Fruit fly (Drosophila melanogaster) whole organism, embryonic: ENCODE data around the gene Torsin.

ENCODE experiments used
- Adf1 ChIP-seq: fragments of 200-800 bp; sonication (Bioruptor generic); IDR thresholded peaks from 2 replicates; pipeline ENCODE4 v1.3.6; 2022; ENCODE audit warnings: missing biosample characterization, missing genetic modification characterization
- Aef1 ChIP-seq: fragments of 200-800 bp; sonication (Bioruptor generic); IDR thresholded peaks from 3 replicates; pipeline ENCODE4 v1.3.6; 2022; ENCODE audit warnings: missing biosample characterization, missing genetic modification characterization
- CG10654 ChIP-seq: fragments of 200-800 bp; sonication (Bioruptor generic); optimal IDR thresholded peaks from 2 replicates; lab custom pipeline; 2016; ENCODE audit warnings: missing biosample characterization, missing genetic modification characterization
- CG11085 ChIP-seq: fragments of 200-800 bp; sonication (Bioruptor generic); IDR thresholded peaks from 2 replicates; pipeline ENCODE4 v1.3.6; 2022; ENCODE audit warnings: missing biosample characterization, missing genetic modification characterization
- CG11723 ChIP-seq: fragments of 200-800 bp; sonication (Bioruptor generic); optimal IDR thresholded peaks from 2 replicates; lab custom pipeline; 2017; ENCODE audit warnings: missing biosample characterization, mild to moderate bottlenecking, missing genetic modification characterization
- CG12104 ChIP-seq: fragments of 200-800 bp; sonication (Bioruptor generic); optimal IDR thresholded peaks from 3 replicates; lab custom pipeline; 2016; ENCODE audit warnings: missing biosample characterization, missing genetic modification characterization
- CG12236 ChIP-seq: fragments of 200-800 bp; sonication (Bioruptor generic); optimal IDR thresholded peaks from 2 replicates; lab custom pipeline; 2016; ENCODE audit warnings: missing biosample characterization, missing genetic modification characterization
- CG1233 ChIP-seq: fragments of 200-800 bp; sonication (Bioruptor generic); optimal IDR thresholded peaks from 4 replicates; lab custom pipeline; 2018; ENCODE audit warnings: missing biosample characterization, mild to moderate bottlenecking, missing genetic modification characterization
- CG14014 ChIP-seq: fragments of 200-800 bp; sonication (Bioruptor generic); IDR thresholded peaks from 2 replicates; pipeline ENCODE4 v1.3.6; 2022; ENCODE audit warnings: missing biosample characterization, missing genetic modification characterization
- CG15011 ChIP-seq: fragments of 200-800 bp; sonication (Bioruptor generic); optimal IDR thresholded peaks from 3 replicates; lab custom pipeline; 2018; ENCODE audit warnings: missing biosample characterization, mild to moderate bottlenecking, missing genetic modification characterization
- CG15479 ChIP-seq: fragments of 200-800 bp; sonication (Bioruptor generic); optimal IDR thresholded peaks from 3 replicates; lab custom pipeline; 2019; ENCODE audit warnings: missing biosample characterization, mild to moderate bottlenecking, missing genetic modification characterization, moderate library complexity
- CG1603 ChIP-seq: fragments of 200-800 bp; sonication (Bioruptor generic); optimal IDR thresholded peaks from 2 replicates; lab custom pipeline; 2019; ENCODE audit warnings: missing biosample characterization, mild to moderate bottlenecking, missing genetic modification characterization, moderate library complexity
- CG17385 ChIP-seq: fragments of 200-800 bp; sonication (Bioruptor generic); optimal IDR thresholded peaks from 3 replicates; lab custom pipeline; 2018; ENCODE audit warnings: missing biosample characterization, mild to moderate bottlenecking, missing genetic modification characterization
- CG17568 ChIP-seq: fragments of 200-800 bp; sonication (Bioruptor generic); optimal IDR thresholded peaks from 2 replicates; lab custom pipeline; 2018; ENCODE audit warnings: missing biosample characterization, mild to moderate bottlenecking, missing genetic modification characterization, moderate library complexity
- CG32532 ChIP-seq: fragments of 200-800 bp; sonication (Bioruptor generic); IDR thresholded peaks from 2 replicates; pipeline ENCODE4 v1.3.6; 2022; ENCODE audit warnings: missing biosample characterization, missing genetic modification characterization
- CG33557 ChIP-seq: fragments of 200-800 bp; sonication (Bioruptor generic); optimal IDR thresholded peaks from 2 replicates; lab custom pipeline; 2019; ENCODE audit warnings: missing biosample characterization, mild to moderate bottlenecking, missing genetic modification characterization, moderate library complexity
- CG3838 ChIP-seq: fragments of 200-800 bp; sonication (Bioruptor generic); optimal IDR thresholded peaks from 3 replicates; lab custom pipeline; 2016; ENCODE audit warnings: missing biosample characterization, missing genetic modification characterization
- CG6175 ChIP-seq: fragments of 200-800 bp; sonication (Bioruptor generic); IDR thresholded peaks from 3 replicates; pipeline ENCODE4 v1.3.6; 2022; ENCODE audit warnings: missing biosample characterization, missing genetic modification characterization
- CG6765 ChIP-seq: fragments of 200-800 bp; sonication (Bioruptor generic); optimal IDR thresholded peaks from 3 replicates; lab custom pipeline; 2017; ENCODE audit warnings: missing biosample characterization, mild to moderate bottlenecking, missing genetic modification characterization
- CG7786 ChIP-seq: fragments of 200-800 bp; sonication (Bioruptor generic); optimal IDR thresholded peaks from 2 replicates; lab custom pipeline; 2016; ENCODE audit warnings: missing biosample characterization, missing genetic modification characterization
- CG7839 ChIP-seq: fragments of 200-800 bp; sonication (Bioruptor generic); optimal IDR thresholded peaks from 3 replicates; lab custom pipeline; 2018; ENCODE audit warnings: missing biosample characterization, mild to moderate bottlenecking, missing genetic modification characterization, moderate library complexity
- CG8359 ChIP-seq: fragments of 200-800 bp; sonication (Bioruptor generic); optimal IDR thresholded peaks from 2 replicates; lab custom pipeline; 2017; ENCODE audit warnings: missing biosample characterization, mild to moderate bottlenecking, missing genetic modification characterization, borderline replicate concordance
- Dek ChIP-seq: fragments of 200-800 bp; sonication (Bioruptor generic); optimal IDR thresholded peaks from 3 replicates; lab custom pipeline; 2019; ENCODE audit warnings: missing biosample characterization, mild to moderate bottlenecking, missing genetic modification characterization, moderate library complexity
- Dip3 ChIP-seq: fragments of 200-800 bp; sonication (Bioruptor generic); optimal IDR thresholded peaks from 3 replicates; lab custom pipeline; 2016; ENCODE audit warnings: missing biosample characterization, missing genetic modification characterization
- Drgx ChIP-seq: fragments of 200-800 bp; sonication (Bioruptor generic); IDR thresholded peaks from 2 replicates; pipeline ENCODE4 v1.3.6; 2022; ENCODE audit warnings: missing biosample characterization, missing genetic modification characterization
- E2f2 ChIP-seq: fragments of 200-800 bp; sonication (Bioruptor generic); IDR thresholded peaks from 2 replicates; pipeline ENCODE4 v1.3.6; 2022; ENCODE audit warnings: missing biosample characterization, missing genetic modification characterization
- Fer1 ChIP-seq: fragments of 200-800 bp; sonication (Bioruptor generic); optimal IDR thresholded peaks from 2 replicates; lab custom pipeline; 2017; ENCODE audit warnings: missing biosample characterization, mild to moderate bottlenecking, missing genetic modification characterization
- HLHmδ ChIP-seq: fragments of 200-800 bp; sonication (Bioruptor generic); optimal IDR thresholded peaks from 2 replicates; lab custom pipeline; 2018; ENCODE audit warnings: missing biosample characterization, mild to moderate bottlenecking, missing genetic modification characterization, moderate library complexity
- Hey ChIP-seq: fragments of 200-800 bp; sonication (Bioruptor generic); optimal IDR thresholded peaks from 3 replicates; lab custom pipeline; 2018; ENCODE audit warnings: missing biosample characterization, mild to moderate bottlenecking, missing genetic modification characterization
- Sry-δ ChIP-seq: fragments of 200-800 bp; sonication (Bioruptor generic); optimal IDR thresholded peaks from 2 replicates; lab custom pipeline; 2016; ENCODE audit warnings: missing biosample characterization, missing genetic modification characterization
- YL-1 ChIP-seq: fragments of 200-800 bp; sonication (Bioruptor generic); optimal IDR thresholded peaks from 3 replicates; lab custom pipeline; 2017; ENCODE audit warnings: missing biosample characterization, mild to moderate bottlenecking, missing genetic modification characterization
- ase ChIP-seq: fragments of 200-800 bp; sonication (Bioruptor generic); IDR thresholded peaks from 3 replicates; pipeline ENCODE4 v1.3.6; 2022; ENCODE audit warnings: missing biosample characterization, missing genetic modification characterization
- ash1 ChIP-seq: fragments of 200-800 bp; sonication (Bioruptor generic); optimal IDR thresholded peaks from 2 replicates; lab custom pipeline; 2018; ENCODE audit warnings: missing biosample characterization, mild to moderate bottlenecking, missing genetic modification characterization
- bigmax ChIP-seq: fragments of 200-800 bp; sonication (Bioruptor generic); optimal IDR thresholded peaks from 2 replicates; lab custom pipeline; 2018; ENCODE audit warnings: missing biosample characterization, mild to moderate bottlenecking, missing genetic modification characterization
- bsh ChIP-seq, 2 experiments: fragments of 200-800 bp; sonication (Bioruptor generic); optimal IDR thresholded peaks; 2 replicates each; lab custom pipeline; 2017 to 2018; ENCODE audit warnings: mild to moderate bottlenecking in 2 of 2, missing biosample characterization in 2 of 2, missing genetic modification characterization in 2 of 2, moderate library complexity in 1 of 2
- cas ChIP-seq: fragments of 200-800 bp; sonication (Bioruptor generic); IDR thresholded peaks from 2 replicates; pipeline ENCODE4 v1.3.6; 2022; ENCODE audit warnings: missing biosample characterization, missing genetic modification characterization
- dimm ChIP-seq: fragments of 200-800 bp; sonication (Bioruptor generic); IDR thresholded peaks from 2 replicates; pipeline ENCODE4 v1.3.6; 2022; ENCODE audit warnings: missing biosample characterization, missing genetic modification characterization
- dmrt99B ChIP-seq: fragments of 200-800 bp; sonication (Bioruptor generic); optimal IDR thresholded peaks from 2 replicates; lab custom pipeline; 2018; ENCODE audit warnings: missing biosample characterization, mild to moderate bottlenecking, missing genetic modification characterization, moderate library complexity
- fd64A ChIP-seq: fragments of 200-800 bp; sonication (Bioruptor generic); optimal IDR thresholded peaks from 3 replicates; lab custom pipeline; 2018; ENCODE audit warnings: missing biosample characterization, mild to moderate bottlenecking, missing genetic modification characterization
- hb ChIP-seq: fragments of 200-800 bp; sonication (Bioruptor generic); IDR thresholded peaks from 3 replicates; pipeline ENCODE4 v1.3.6; 2022; ENCODE audit warnings: missing biosample characterization, missing genetic modification characterization; ENCODE audit not compliant: partially characterized antibody
- jing ChIP-seq: fragments of 200-800 bp; sonication (Bioruptor generic); optimal IDR thresholded peaks from 2 replicates; lab custom pipeline; 2018; ENCODE audit warnings: missing biosample characterization, mild to moderate bottlenecking, missing genetic modification characterization
- jumu ChIP-seq: fragments of 200-800 bp; sonication (Bioruptor generic); optimal IDR thresholded peaks from 3 replicates; lab custom pipeline; 2016; ENCODE audit warnings: missing biosample characterization, missing genetic modification characterization
- kay ChIP-seq: fragments of 200-800 bp; sonication (Bioruptor generic); optimal IDR thresholded peaks from 2 replicates; lab custom pipeline; 2016; ENCODE audit warnings: missing biosample characterization, missing genetic modification characterization
- nerfin-1 ChIP-seq: fragments of 200-800 bp; sonication (Bioruptor generic); optimal IDR thresholded peaks from 3 replicates; lab custom pipeline; 2019; ENCODE audit warnings: missing biosample characterization, mild to moderate bottlenecking, missing genetic modification characterization, moderate library complexity
- nerfin-2 ChIP-seq: fragments of 200-800 bp; sonication (Bioruptor generic); IDR thresholded peaks from 2 replicates; pipeline ENCODE4 v1.3.6; 2022; ENCODE audit warnings: missing biosample characterization, missing genetic modification characterization; ENCODE audit not compliant: partially characterized antibody
- shn ChIP-seq: fragments of 200-800 bp; sonication (Bioruptor generic); optimal IDR thresholded peaks from 3 replicates; lab custom pipeline; 2016; ENCODE audit warnings: missing biosample characterization, missing genetic modification characterization
- so ChIP-seq: fragments of 200-800 bp; sonication (Bioruptor generic); IDR thresholded peaks from 3 replicates; pipeline ENCODE4 v1.3.6; 2022; ENCODE audit warnings: missing biosample characterization, missing genetic modification characterization
- sqz ChIP-seq: fragments of 200-800 bp; sonication (Bioruptor generic); optimal IDR thresholded peaks from 3 replicates; lab custom pipeline; 2018; ENCODE audit warnings: missing biosample characterization, mild to moderate bottlenecking, missing genetic modification characterization
- unpg ChIP-seq: fragments of 200-800 bp; sonication (Bioruptor generic); optimal IDR thresholded peaks from 3 replicates; lab custom pipeline; 2018; ENCODE audit warnings: missing biosample characterization, mild to moderate bottlenecking, missing genetic modification characterization, moderate library complexity
- z ChIP-seq: fragments of 200-800 bp; sonication (Bioruptor generic); IDR thresholded peaks from 3 replicates; pipeline ENCODE4 v1.3.6; 2022; ENCODE audit warnings: missing biosample characterization, missing genetic modification characterization

The Torsin gene

DNA sequence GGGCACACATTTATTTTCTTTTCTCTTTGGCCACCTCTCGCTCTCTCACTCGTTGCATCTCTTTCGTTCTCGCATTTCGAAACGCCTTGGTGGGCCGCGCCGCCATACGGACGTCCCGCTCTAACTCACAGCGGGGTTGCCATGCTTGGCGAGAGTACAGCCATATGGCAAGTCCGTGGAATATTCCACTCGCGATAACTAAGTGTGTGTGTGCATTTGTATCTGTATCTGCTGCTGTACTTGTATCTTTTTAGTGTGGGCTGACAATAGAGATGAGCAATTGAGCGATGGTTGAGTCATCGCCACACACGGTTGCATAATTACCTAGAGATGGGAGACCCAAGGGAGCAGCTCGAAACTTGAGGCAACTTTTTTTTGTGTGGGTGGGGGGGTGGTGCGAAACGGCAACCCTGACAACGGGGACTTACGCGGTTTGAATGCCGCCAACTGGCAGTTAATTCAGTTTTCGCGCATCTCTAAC lies 34.7 kb upstream of the Torsin start (continued):
- TF ChIP-seq CG17385, result peak; percentile 76
- peak; percentile 98 for TF ChIP-seq kay
- peak; percentile 83 for TF ChIP-seq Dip3 (GFP tag; lab: Kevin White, UChicago)
- peak; percentile 46; the same call in 1 of the 2 replicates for TF ChIP-seq dimm
- no peak for TF ChIP-seq fd64A (GFP tag; lab: Kevin White, UChicago)
- TF ChIP-seq Sry-δ (GFP tag; lab: Kevin White, UChicago), result peak; percentile 99
- no peak for TF ChIP-seq HLHmδ
- no peak for TF ChIP-seq CG8359 (GFP tag; lab: Kevin White, UChicago)
- peak; percentile 81 for TF ChIP-seq CG15479 (GFP tag; lab: Kevin White, UChicago)
- peak; percentile 78 for TF ChIP-seq ash1 (GFP tag; lab: Kevin White, UChicago)
- peak; percentile 93 for TF ChIP-seq CG7786 (GFP tag; lab: Kevin White, UChicago)
- TF ChIP-seq hb (GFP tag; lab: Robert Waterston, UW), result peak; percentile 77; the same call in 2 of the 3 replicates
- TF ChIP-seq CG12236 (GFP tag; lab: Kevin White, UChicago), result peak; percentile 11
- peak; percentile 79 for TF ChIP-seq Drgx (GFP tag; lab: Robert Waterston, UW)
- TF ChIP-seq CG17568 (GFP tag; lab: Kevin White, UChicago), result peak; percentile 57
- no peak for TF ChIP-seq CG33557 (GFP tag; lab: Kevin White, UChicago)
- peak; percentile 66 for TF ChIP-seq CG11723 (GFP tag; lab: Kevin White, UChicago)
- TF ChIP-seq Hey (tag; lab: Kevin White, UChicago), result peak; percentile 59
- peak; percentile 88 for TF ChIP-seq shn (GFP tag; lab: Kevin White, UChicago)
- peak; percentile 70 for TF ChIP-seq CG12104 (GFP tag; lab: Kevin White, UChicago)
- TF ChIP-seq CG6765 (GFP tag; lab: Kevin White, UChicago), result peak; percentile 50
- TF ChIP-seq jing (GFP tag; lab: Kevin White, UChicago), result no peak
- peak; percentile 64 for TF ChIP-seq nerfin-2
- peak; percentile 81 for TF ChIP-seq ase (GFP tag; lab: Robert Waterston, UW)
- TF ChIP-seq YL-1 (GFP tag; lab: Kevin White, UChicago), result peak; percentile 96
- TF ChIP-seq CG1233, result peak; percentile 73
- peak; percentile 89 for TF ChIP-seq CG11085 (GFP tag; lab: Robert Waterston, UW)
- TF ChIP-seq CG10654 (GFP tag; lab: Kevin White, UChicago), result peak; percentile 61
- TF ChIP-seq so (GFP tag; lab: Robert Waterston, UW), result peak; percentile 84; the same call in 2 of the 3 replicates
- TF ChIP-seq Fer1, result peak; percentile 83
- TF ChIP-seq unpg (GFP tag; lab: Kevin White, UChicago), result peak; percentile 77
- peak; percentile 88 for TF ChIP-seq Aef1 (GFP tag; lab: Robert Waterston, UW)
- peak; percentile 86 for TF ChIP-seq CG1603 (tag; lab: Kevin White, UChicago)
- peak; percentile 76 for TF ChIP-seq sqz (GFP tag; lab: Kevin White, UChicago)
- TF ChIP-seq CG7839 (tag; lab: Kevin White, UChicago), result peak; percentile 81
- peak; percentile 87 for TF ChIP-seq jumu (GFP tag; lab: Kevin White, UChicago)
- peak; percentile 76 for TF ChIP-seq Dek
- TF ChIP-seq bigmax (GFP tag; lab: Kevin White, UChicago), result peak; percentile 6
- TF ChIP-seq dmrt99B (tag; lab: Kevin White, UChicago), result peak; percentile 80
- peak; percentile 73 for TF ChIP-seq E2f2 (GFP tag; lab: Robert Waterston, UW)
- TF ChIP-seq Adf1 (GFP tag; lab: Robert Waterston, UW), result peak; percentile 65
- TF ChIP-seq z (GFP tag; lab: Robert Waterston, UW), result no peak; the same call in 2 of the 3 replicates
- TF ChIP-seq CG3838 (GFP tag; lab: Kevin White, UChicago), result peak; percentile 69
- peak; percentile 85 for TF ChIP-seq cas (GFP tag; lab: Robert Waterston, UW)
- TF ChIP-seq CG6175 (GFP tag; lab: Robert Waterston, UW), result peak; percentile 87
- peak in 1 of 2 experiments; percentile 62 for TF ChIP-seq bsh (GFP tag; optimal IDR thresholded peaks at IDR 0.05; lab: Kevin White, UChicago)
- peak; percentile 93 for TF ChIP-seq CG32532 (GFP tag; lab: Robert Waterston, UW)
- peak; percentile 64 for TF ChIP-seq nerfin-1 (tag; lab: Kevin White, UChicago)
- TF ChIP-seq CG14014, result peak; percentile 94
- TF ChIP-seq CG15011 (GFP tag; lab: Kevin White, UChicago), result peak; percentile 57
